Worm (Caenorhabditis elegans) whole organism, young adult: ENCODE measurements around the gene F22E5.21.
"Not testable (repeated sequence)": the region's sequence is repeated elsewhere in the genome, so short reads cannot be mapped to it uniquely, and the experiment has no call there.

Experiments used
- B0019.2 ChIP-seq: fragments of 200-800 bp; sonication (Bioruptor generic); conservative IDR thresholded peaks from 2 replicates; pipeline ENCODE4 v1.3.6; 2022; ENCODE audit warnings: missing genetic modification reagents, missing genetic modification characterization, missing compliant biosample characterization
- B0035.1 ChIP-seq: sonication (generic microtip); optimal IDR thresholded peaks from 2 replicates; lab custom pipeline; 2016; ENCODE audit warnings: missing genetic modification characterization, mild to moderate bottlenecking, missing compliant biosample characterization, missing genotype, missing genetic modification reagents
- C06A6.2 ChIP-seq: fragments of 200-800 bp; sonication (Bioruptor generic); conservative IDR thresholded peaks from 2 replicates; pipeline ENCODE4 v1.3.6; 2022; ENCODE audit warnings: missing genetic modification characterization, missing compliant biosample characterization
- F39B2.1 ChIP-seq: fragments of 200-800 bp; sonication (Bioruptor generic); IDR thresholded peaks from 2 replicates; pipeline ENCODE4 v1.3.6; 2022; ENCODE audit warnings: missing genetic modification reagents, missing genetic modification characterization, missing compliant biosample characterization
- F55B11.4 ChIP-seq: sonication (generic microtip); optimal IDR thresholded peaks from 2 replicates; lab custom pipeline; 2016; ENCODE audit warnings: missing compliant biosample characterization, missing genetic modification characterization, borderline replicate concordance; ENCODE audit not compliant: insufficient read depth
- K12H6.12 ChIP-seq: fragments of 200-800 bp; sonication (Bioruptor generic); optimal IDR thresholded peaks from 2 replicates; lab custom pipeline; 2018; ENCODE audit warnings: mild to moderate bottlenecking, missing genetic modification characterization, missing compliant biosample characterization
- Y56A3A.18 ChIP-seq: fragments of 200-800 bp; sonication (Bioruptor generic); IDR thresholded peaks from 2 replicates; pipeline ENCODE4 v1.3.6; 2022; ENCODE audit warnings: missing genetic modification reagents, missing genetic modification characterization, missing compliant biosample characterization
- Y79H2A.3 ChIP-seq: fragments of 200-800 bp; sonication (Bioruptor generic); conservative IDR thresholded peaks from 2 replicates; pipeline ENCODE4 v1.3.6; 2022; ENCODE audit warnings: missing genetic modification reagents, missing genetic modification characterization, missing compliant biosample characterization
- Y95B8A.8 ChIP-seq: fragments of 200-800 bp; sonication (Bioruptor generic); IDR thresholded peaks from 2 replicates; pipeline ENCODE4 v1.3.6; 2022; ENCODE audit warnings: missing genetic modification reagents, missing genetic modification characterization, missing compliant biosample characterization
- ZK185.1 ChIP-seq: sonication (generic microtip); optimal IDR thresholded peaks from 2 replicates; lab custom pipeline; 2016; ENCODE audit warnings: mild to moderate bottlenecking, missing genetic modification characterization, missing compliant biosample characterization; ENCODE audit not compliant: poor library complexity, severe bottlenecking
- athp-1 ChIP-seq: sonication (generic microtip); optimal IDR thresholded peaks from 2 replicates; lab custom pipeline; 2017; ENCODE audit warnings: mild to moderate bottlenecking, missing genetic modification characterization, missing compliant biosample characterization
- chd-7 ChIP-seq: sonication (generic microtip); optimal IDR thresholded peaks from 2 replicates; lab custom pipeline; 2016; ENCODE audit warnings: mild to moderate bottlenecking, missing genetic modification characterization, moderate library complexity, missing compliant biosample characterization
- egl-18 ChIP-seq: fragments of 200-800 bp; sonication (Bioruptor generic); IDR thresholded peaks from 2 replicates; pipeline ENCODE4 v1.3.6; 2022; ENCODE audit warnings: missing genetic modification reagents, missing genetic modification characterization, missing compliant biosample characterization
- egl-44 ChIP-seq: fragments of 200-800 bp; sonication (Bioruptor generic); IDR thresholded peaks from 2 replicates; pipeline ENCODE4 v1.3.6; 2022; ENCODE audit warnings: missing genetic modification reagents, missing genetic modification characterization, missing compliant biosample characterization
- ets-4 ChIP-seq: fragments of 200-800 bp; sonication (Bioruptor generic); optimal IDR thresholded peaks from 2 replicates; lab custom pipeline; 2018; ENCODE audit warnings: mild to moderate bottlenecking, missing genetic modification characterization, missing compliant biosample characterization
- hlh-12 ChIP-seq: sonication (generic microtip); optimal IDR thresholded peaks from 2 replicates; lab custom pipeline; 2016; ENCODE audit warnings: missing genetic modification characterization, missing compliant biosample characterization
- hmg-1.2 ChIP-seq: fragments of 200-800 bp; sonication (Bioruptor generic); IDR thresholded peaks from 2 replicates; pipeline ENCODE4 v1.3.6; 2022; ENCODE audit warnings: missing genetic modification reagents, missing genetic modification characterization, missing compliant biosample characterization
- hsf-1 ChIP-seq: fragments of 200-800 bp; sonication (Bioruptor generic); IDR thresholded peaks from 2 replicates; pipeline ENCODE4 v1.3.6; 2022; ENCODE audit warnings: missing genetic modification reagents, missing genetic modification characterization, missing compliant biosample characterization
- lir-1 ChIP-seq: fragments of 200-800 bp; sonication (Bioruptor generic); conservative IDR thresholded peaks from 2 replicates; pipeline ENCODE4 v1.3.6; 2022; ENCODE audit warnings: missing genetic modification reagents, missing genetic modification characterization, missing compliant biosample characterization
- madf-3 ChIP-seq: fragments of 200-800 bp; sonication (Bioruptor generic); IDR thresholded peaks from 2 replicates; pipeline ENCODE4 v1.3.6; 2022; ENCODE audit warnings: missing genetic modification reagents, missing genetic modification characterization, missing compliant biosample characterization
- nfya-2 ChIP-seq: fragments of 200-800 bp; sonication (Bioruptor generic); IDR thresholded peaks from 2 replicates; pipeline ENCODE4 v1.3.6; 2022; ENCODE audit warnings: missing genetic modification reagents, missing genetic modification characterization, missing compliant biosample characterization
- rpc-1 ChIP-seq, 2 experiments: fragments of 150-350 bp in 1 of 2; sonication (generic microtip) in 1 of 2; optimal IDR thresholded peaks; 2 replicates each; lab custom pipeline; 2014 to 2018; ENCODE audit warnings: missing biosample characterization in 1 of 2, missing genetic modification characterization in 1 of 2, missing genetic modification reagents in 1 of 2, missing genotype in 1 of 2
- sdz-38 ChIP-seq: sonication (generic microtip); optimal IDR thresholded peaks from 2 replicates; lab custom pipeline; 2016; ENCODE audit warnings: missing genotype, missing genetic modification characterization, missing compliant biosample characterization
- snpc-1.1 ChIP-seq: sonication (generic microtip); optimal IDR thresholded peaks from 2 replicates; lab custom pipeline; 2017; ENCODE audit warnings: missing genetic modification characterization, mild to moderate bottlenecking, missing compliant biosample characterization, antibody characterized with exemption, moderate library complexity, missing genotype, missing genetic modification reagents; ENCODE audit not compliant: insufficient read depth
- snpc-1.3 ChIP-seq: sonication (generic microtip); optimal IDR thresholded peaks from 2 replicates; lab custom pipeline; 2017; ENCODE audit warnings: missing genetic modification characterization, mild to moderate bottlenecking, missing compliant biosample characterization, antibody characterized with exemption, moderate library complexity, missing genotype, missing genetic modification reagents; ENCODE audit not compliant: insufficient read depth
- tbp1 ChIP-seq: fragments of 200-800 bp; sonication (Bioruptor generic); optimal IDR thresholded peaks from 2 replicates; lab custom pipeline; 2018; ENCODE audit warnings: mild to moderate bottlenecking, missing genetic modification characterization, missing compliant biosample characterization
- xnd-1 ChIP-seq: sonication (generic microtip); optimal IDR thresholded peaks from 2 replicates; lab custom pipeline; 2016; ENCODE audit warnings: missing genotype, missing genetic modification reagents, missing genetic modification characterization, missing compliant biosample characterization
- zfh-2 ChIP-seq: fragments of 200-800 bp; sonication (Bioruptor generic); conservative IDR thresholded peaks from 2 replicates; pipeline ENCODE4 v1.3.6; 2022; ENCODE audit warnings: missing genetic modification reagents, missing genetic modification characterization, missing compliant biosample characterization
- ztf-18 ChIP-seq: sonication (generic microtip); optimal IDR thresholded peaks from 2 replicates; lab custom pipeline; 2016; ENCODE audit warnings: missing genotype, mild to moderate bottlenecking, missing genetic modification characterization, missing compliant biosample characterization
- ztf-25 ChIP-seq: fragments of 200-800 bp; sonication (Bioruptor generic); IDR thresholded peaks from 2 replicates; pipeline ENCODE4 v1.3.6; 2022; ENCODE audit warnings: missing genetic modification reagents, missing genetic modification characterization, missing compliant biosample characterization
- ztf-26 ChIP-seq: sonication (generic microtip); optimal IDR thresholded peaks from 2 replicates; lab custom pipeline; 2017; ENCODE audit warnings: missing genetic modification characterization, missing compliant biosample characterization

Gene F22E5.21

DNA sequence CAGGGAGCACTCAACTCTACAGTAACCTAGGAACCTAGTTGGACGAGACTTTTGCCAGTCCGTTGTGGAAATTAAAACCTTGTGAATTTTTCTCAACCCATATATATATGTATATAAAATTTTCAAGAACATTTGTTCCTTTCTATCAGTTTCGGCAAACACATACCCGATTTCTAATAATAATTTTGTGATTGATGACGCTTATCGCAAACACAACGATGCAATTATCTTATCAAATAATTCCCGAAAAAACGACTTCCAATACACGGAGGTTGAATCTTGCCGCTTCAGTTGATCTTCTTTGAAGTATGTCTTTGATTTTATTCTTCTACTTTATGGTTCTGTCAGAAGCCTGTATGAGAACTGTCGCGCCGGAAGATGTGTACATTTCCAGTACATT, 27.8 kb upstream of the F22E5.21 start, which contains the start of gene F22E5.2:
Gene F22E5.2 (plus strand): TSS at position 301 of the 400 bp plus-strand sequence.
- not testable (repeated sequence) for TF ChIP-seq madf-3; tbp1 (GFP tag; lab: Kevin White, UChicago); nfya-2 (GFP tag; lab: Robert Waterston, UW)

DNA sequence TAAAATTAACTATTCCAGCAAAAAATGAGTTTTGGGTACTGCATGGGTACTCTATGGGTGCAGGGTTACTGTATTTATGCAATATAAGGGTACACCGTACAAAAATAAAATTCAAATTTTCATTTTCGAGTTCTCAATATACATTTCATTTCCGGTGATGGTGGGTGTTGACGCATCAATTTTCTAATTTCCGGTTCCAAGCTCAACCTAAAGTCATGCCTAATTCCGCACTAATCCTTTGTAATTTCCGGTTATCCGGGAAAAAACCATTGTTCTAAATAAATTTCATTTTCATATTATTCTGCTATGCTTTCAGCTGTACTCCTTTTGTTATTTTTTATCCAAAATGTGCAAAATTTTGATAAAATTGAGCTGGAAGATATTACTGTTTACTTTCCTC, 22.1 kb upstream of the F22E5.21 start, which contains the start of gene gcy-21:
Gene gcy-21 (plus strand): TSS at position 301 of the 400 bp plus-strand sequence.
- TF ChIP-seq egl-18 (GFP tag; lab: Robert Waterston, UW): no peak
- TF ChIP-seq ztf-26: no peak
- TF ChIP-seq F55B11.4: no peak
- no peak for TF ChIP-seq athp-1 (tag; lab: Kevin White, UChicago)
- no peak for TF ChIP-seq B0035.1
- no peak for TF ChIP-seq hsf-1 (GFP tag; lab: Robert Waterston, UW)
- TF ChIP-seq Y56A3A.18 (GFP tag; lab: Robert Waterston, UW): no peak
- no peak for TF ChIP-seq xnd-1 (tag; lab: Kevin White, UChicago)
- no peak for TF ChIP-seq zfh-2 (GFP tag; lab: Robert Waterston, UW)
- no peak for TF ChIP-seq snpc-1.1 (tag; lab: Kevin White, UChicago)
- TF ChIP-seq ztf-18: no peak
- no peak for TF ChIP-seq snpc-1.3 (tag; lab: Kevin White, UChicago)
- no peak for TF ChIP-seq rpc-1 (optimal IDR thresholded peaks at IDR 0.05; lab: Kevin White, UChicago)
- no peak for TF ChIP-seq rpc-1 (tag; optimal IDR thresholded peaks at IDR 0.05; lab: Kevin White, UChicago)
- TF ChIP-seq ztf-25 (GFP tag; lab: Robert Waterston, UW): no peak
- TF ChIP-seq madf-3: no peak
- no peak for TF ChIP-seq hlh-12 (tag; lab: Kevin White, UChicago)
- no peak for TF ChIP-seq ZK185.1
- no peak for TF ChIP-seq K12H6.12 (tag; lab: Kevin White, UChicago)
- no peak for TF ChIP-seq chd-7 (tag; lab: Kevin White, UChicago)
- no peak for TF ChIP-seq lir-1

ce11 chrII:2656606-2657005, 19.3 kb upstream of the F22E5.21 start, which contains the start of gene sri-47:
sri-47 (plus strand) TSS chrII:2656906.
- TF ChIP-seq sdz-38 (tag; lab: Kevin White, UChicago): no peak
- TF ChIP-seq zfh-2 (GFP tag; lab: Robert Waterston, UW): 0 out of 2 replicates have a peak, but pooled peaks have one; percentile 37
- no peak for TF ChIP-seq B0019.2 (GFP tag; lab: Robert Waterston, UW)

DNA sequence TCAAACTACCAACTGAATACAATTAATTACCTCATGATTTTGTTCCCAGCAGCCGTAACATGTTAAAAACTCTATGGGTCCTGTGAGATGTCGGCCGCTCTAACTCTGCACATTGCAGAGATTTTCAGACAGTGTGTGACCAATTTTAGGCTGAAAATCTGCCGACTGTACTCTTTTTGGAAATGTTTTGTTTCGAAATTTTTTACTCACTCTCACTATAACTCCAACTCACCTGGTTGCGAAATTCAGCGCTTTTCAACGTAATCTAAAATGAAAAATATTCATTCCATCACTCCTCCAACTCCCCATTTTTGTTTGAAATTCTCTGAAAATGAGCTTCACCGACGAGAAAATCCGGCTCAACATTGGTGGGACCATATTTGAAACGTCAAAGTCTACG, 12.3 kb upstream of the F22E5.21 start, which contains the start of the genes F22E5.13 and F22E5.6:
Gene F22E5.13 (minus strand): TSS at position 101 of the 400 bp plus-strand sequence.
Gene F22E5.6 (plus strand): TSS at position 297 of the 400 bp plus-strand sequence.
- TF ChIP-seq Y79H2A.3 (GFP tag; lab: Robert Waterston, UW) (no peak), ets-4 (GFP tag; lab: Kevin White, UChicago) (no peak), rpc-1 (optimal IDR thresholded peaks at IDR 0.05; lab: Kevin White, UChicago) (no peak), rpc-1 (tag; optimal IDR thresholded peaks at IDR 0.05; lab: Kevin White, UChicago) (no peak), Y95B8A.8 (GFP tag; lab: Robert Waterston, UW) (no peak), F39B2.1 (GFP tag; lab: Robert Waterston, UW) (no peak)

DNA sequence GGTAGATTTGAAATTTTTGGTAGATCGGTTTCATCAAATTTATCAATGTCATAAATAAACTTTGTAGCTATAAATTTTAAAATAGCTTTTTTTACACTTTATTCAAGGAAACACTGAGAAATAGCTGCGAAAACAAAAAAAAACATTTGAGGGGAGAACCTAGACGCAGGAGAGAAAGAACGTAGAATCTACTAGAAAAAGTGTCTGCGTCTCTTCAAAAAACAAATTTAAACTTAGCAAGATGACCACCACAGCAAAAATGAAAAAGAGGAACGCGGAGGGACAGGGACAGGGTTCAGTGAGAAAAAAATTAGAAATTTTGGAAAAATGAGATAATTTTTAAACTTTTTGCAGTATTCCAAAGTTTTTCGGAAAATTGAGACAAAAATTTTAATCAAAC, 11.8 kb upstream of the F22E5.21 start:
- TF ChIP-seq C06A6.2 (0 out of 2 replicates have a peak, but pooled peaks have one; percentile 16), egl-44 (GFP tag; lab: Robert Waterston, UW) (no peak), hmg-1.2 (GFP tag; lab: Robert Waterston, UW) (peak; percentile 28; the same call in 1 of the 2 replicates)
